Worm (Caenorhabditis elegans) whole organism, midembryonic: ENCODE results near the gene T25D1.1.

Source experiments
- T22C8.4 ChIP-seq: fragments of 200-800 bp; sonication (Bioruptor generic); IDR thresholded peaks from 2 replicates; pipeline ENCODE4 v1.3.6; 2022; ENCODE audit warnings: missing genetic modification characterization, missing compliant biosample characterization
- klf-2 ChIP-seq: fragments of 200-800 bp; sonication (Bioruptor generic); conservative IDR thresholded peaks from 2 replicates; pipeline ENCODE4 v1.3.6; 2022; ENCODE audit warnings: missing genetic modification reagents, missing genetic modification characterization, missing compliant biosample characterization
- med-1 ChIP-seq: sonication (generic microtip); optimal IDR thresholded peaks from 2 replicates; lab custom pipeline; 2017; ENCODE audit warnings: missing genetic modification characterization, mild to moderate bottlenecking, missing compliant biosample characterization, antibody characterized with exemption, missing genetic modification reagents; ENCODE audit not compliant: insufficient read depth
- ztf-23 ChIP-seq: fragments of 200-800 bp; sonication (Bioruptor generic); IDR thresholded peaks from 2 replicates; pipeline ENCODE4 v1.3.6; 2022; ENCODE audit warnings: missing genetic modification reagents, missing genetic modification characterization, missing compliant biosample characterization

DNA sequence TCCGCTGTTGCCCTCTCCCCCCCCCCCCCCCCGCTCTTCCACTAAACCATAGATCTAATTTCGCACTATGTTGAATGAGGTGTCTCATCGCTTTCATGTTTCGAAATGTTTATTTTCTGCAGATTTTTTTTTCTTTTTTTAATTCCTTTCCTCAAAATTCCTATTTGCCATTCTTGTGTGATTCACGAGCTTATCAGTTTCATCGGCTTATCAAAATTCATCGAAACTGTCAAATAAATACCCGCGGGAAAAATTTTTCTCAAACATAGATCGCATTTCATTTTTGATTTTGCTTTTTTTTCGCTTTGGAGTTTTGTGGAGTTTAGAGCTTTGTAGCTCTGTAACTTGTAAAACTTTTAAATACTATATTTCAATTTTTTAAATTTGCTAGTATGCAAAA, 35.6 kb upstream of the T25D1.1 start:
- TF ChIP-seq ztf-23 (no peak), klf-2 (GFP tag; lab: Robert Waterston, UW) (no peak), T22C8.4 (no peak), med-1 (GFP tag; lab: Kevin White, UChicago) (no peak)
